Worm (Caenorhabditis elegans) whole organism, L4/young adult: ENCODE results near the gene clec-183.

Experiments used
- W03F9.2 ChIP-seq: fragments of 150-350 bp; optimal IDR thresholded peaks from 2 replicates; lab custom pipeline; 2014; ENCODE audit warnings: missing biosample characterization, missing genetic modification characterization
- dao-5 ChIP-seq: sonication (generic microtip); optimal IDR thresholded peaks from 2 replicates; lab custom pipeline; 2016; ENCODE audit warnings: missing genotype, missing genetic modification characterization, moderate library complexity, missing compliant biosample characterization
- him-1 ChIP-seq: sonication (generic microtip); optimal IDR thresholded peaks from 2 replicates; lab custom pipeline; 2016; ENCODE audit warnings: missing genotype, missing genetic modification reagents, missing genetic modification characterization, missing compliant biosample characterization

DNA sequence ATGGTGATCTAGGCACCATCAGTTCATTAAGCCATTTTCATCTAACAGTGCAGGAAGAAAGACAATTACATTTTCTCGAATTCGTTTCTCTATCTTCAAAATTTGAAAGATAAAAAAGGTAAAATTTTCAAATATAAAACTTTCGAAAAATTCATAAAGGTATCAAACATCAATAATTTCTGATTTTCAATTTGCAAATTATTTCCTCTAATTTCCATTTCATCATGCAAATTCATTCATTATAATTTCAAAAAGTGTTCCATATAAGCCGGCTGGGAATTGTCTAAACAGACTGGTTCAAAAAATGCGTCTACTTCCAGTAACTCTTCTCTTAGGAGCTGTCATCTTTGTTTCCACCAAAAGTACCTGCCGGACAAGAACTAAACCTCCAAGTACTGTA lies at the start of gene clec-183:
- TF ChIP-seq him-1: no peak
- TF ChIP-seq W03F9.2 (tag; lab: Kevin White, UChicago): no peak
- no peak for TF ChIP-seq dao-5
